Fruit fly (Drosophila melanogaster) whole organism, prepupa: ENCODE measurements around the gene CG34260.

Source experiments
- Blimp-1 ChIP-seq: fragments of 200-800 bp; sonication (Bioruptor generic); optimal IDR thresholded peaks from 3 replicates; lab custom pipeline; 2017; ENCODE audit warnings: missing biosample characterization, missing genetic modification characterization, mild to moderate bottlenecking, moderate library complexity, missing genetic modification reagents
- CG11294 ChIP-seq: fragments of 200-800 bp; sonication (Bioruptor generic); IDR thresholded peaks from 2 replicates; pipeline ENCODE4 v1.3.6; 2022; ENCODE audit warnings: missing biosample characterization, missing genetic modification characterization
- CG11762 ChIP-seq: fragments of 200-800 bp; sonication (Bioruptor generic); optimal IDR thresholded peaks from 3 replicates; lab custom pipeline; 2016; ENCODE audit warnings: missing biosample characterization, missing genetic modification characterization; ENCODE audit not compliant: insufficient read depth
- CG15336 ChIP-seq: fragments of 200-800 bp; sonication (Bioruptor generic); IDR thresholded peaks from 2 replicates; pipeline ENCODE4 v1.3.6; 2022; ENCODE audit warnings: missing biosample characterization, missing genetic modification characterization
- CG3032 ChIP-seq: fragments of 200-800 bp; optimal IDR thresholded peaks from 2 replicates; lab custom pipeline; 2019; ENCODE audit warnings: missing biosample characterization, mild to moderate bottlenecking, missing genetic modification characterization, moderate library complexity
- CG32006 ChIP-seq: fragments of 200-800 bp; sonication (Bioruptor generic); optimal IDR thresholded peaks from 3 replicates; lab custom pipeline; 2017; ENCODE audit warnings: missing biosample characterization, mild to moderate bottlenecking, missing genetic modification characterization
- CG4318 ChIP-seq: fragments of 200-800 bp; sonication (Bioruptor generic); optimal IDR thresholded peaks from 3 replicates; lab custom pipeline; 2017; ENCODE audit warnings: missing biosample characterization, mild to moderate bottlenecking, missing genetic modification characterization
- CG6163 ChIP-seq: fragments of 200-800 bp; sonication (Bioruptor generic); IDR thresholded peaks from 3 replicates; pipeline ENCODE4 v1.3.6; 2022; ENCODE audit warnings: missing biosample characterization, missing genetic modification characterization
- CG6792 ChIP-seq: fragments of 200-800 bp; sonication (Bioruptor generic); optimal IDR thresholded peaks from 3 replicates; lab custom pipeline; 2016; ENCODE audit warnings: missing biosample characterization, missing genetic modification characterization
- CG6808 ChIP-seq: fragments of 200-800 bp; sonication (Bioruptor generic); optimal IDR thresholded peaks from 3 replicates; lab custom pipeline; 2017; ENCODE audit warnings: missing biosample characterization, missing genetic modification characterization, mild to moderate bottlenecking, moderate library complexity, missing genetic modification reagents
- CG6854 ChIP-seq: fragments of 200-800 bp; sonication (Bioruptor generic); optimal IDR thresholded peaks from 2 replicates; lab custom pipeline; 2017; ENCODE audit warnings: missing biosample characterization, mild to moderate bottlenecking, missing genetic modification characterization
- CG7368 ChIP-seq: fragments of 200-800 bp; sonication (Bioruptor generic); optimal IDR thresholded peaks from 3 replicates; lab custom pipeline; 2016; ENCODE audit warnings: missing biosample characterization, missing genetic modification characterization
- CG8119 ChIP-seq: fragments of 200-800 bp; sonication (Bioruptor generic); IDR thresholded peaks from 3 replicates; pipeline ENCODE4 v1.3.6; 2022; ENCODE audit warnings: missing biosample characterization, missing genetic modification characterization
- CG8319 ChIP-seq: fragments of 200-800 bp; sonication (Bioruptor generic); optimal IDR thresholded peaks from 3 replicates; lab custom pipeline; 2016; ENCODE audit warnings: missing biosample characterization, missing genetic modification characterization
- Eip78C ChIP-seq: fragments of 200-800 bp; sonication (Bioruptor generic); peaks from one replicate; lab custom pipeline; 2016; ENCODE audit warnings: missing biosample characterization, missing genetic modification characterization
- Ets21C ChIP-seq: fragments of 200-800 bp; sonication (Bioruptor generic); optimal IDR thresholded peaks from 3 replicates; lab custom pipeline; 2016; ENCODE audit warnings: missing biosample characterization, missing genetic modification characterization
- Hr39 ChIP-seq: fragments of 200-800 bp; sonication (Bioruptor generic); optimal IDR thresholded peaks from 2 replicates; lab custom pipeline; 2016; ENCODE audit warnings: missing biosample characterization, missing genetic modification characterization
- Hr4 ChIP-seq: fragments of 200-800 bp; sonication (Bioruptor generic); optimal IDR thresholded peaks from 3 replicates; lab custom pipeline; 2016; ENCODE audit warnings: missing biosample characterization, missing genetic modification characterization
- Lpt ChIP-seq: fragments of 200-800 bp; sonication (Bioruptor generic); optimal IDR thresholded peaks from 3 replicates; lab custom pipeline; 2016; ENCODE audit warnings: missing biosample characterization, missing genetic modification characterization
- Met ChIP-seq: fragments of 200-800 bp; sonication (Bioruptor generic); optimal IDR thresholded peaks from 3 replicates; lab custom pipeline; 2016; ENCODE audit warnings: missing biosample characterization, missing genetic modification characterization
- Smox ChIP-seq: fragments of 200-800 bp; sonication (Bioruptor generic); optimal IDR thresholded peaks from 3 replicates; lab custom pipeline; 2016; ENCODE audit warnings: missing biosample characterization, missing genetic modification characterization
- Sox102F ChIP-seq: fragments of 200-800 bp; sonication (Bioruptor generic); optimal IDR thresholded peaks from 2 replicates; lab custom pipeline; 2016; ENCODE audit warnings: missing biosample characterization, mild to moderate bottlenecking, missing genetic modification characterization
- Sox14 ChIP-seq: fragments of 200-800 bp; sonication (Bioruptor generic); optimal IDR thresholded peaks from 3 replicates; lab custom pipeline; 2016; ENCODE audit warnings: missing biosample characterization, missing genetic modification characterization
- Sox15 ChIP-seq: fragments of 200-800 bp; sonication (Bioruptor generic); optimal IDR thresholded peaks from 3 replicates; lab custom pipeline; 2016; ENCODE audit warnings: missing biosample characterization, missing genetic modification characterization
- acj6 ChIP-seq: fragments of 200-800 bp; sonication (Bioruptor generic); optimal IDR thresholded peaks from 3 replicates; lab custom pipeline; 2016; ENCODE audit warnings: missing biosample characterization, missing genetic modification characterization
- dsx ChIP-seq: fragments of 200-800 bp; optimal IDR thresholded peaks from 3 replicates; lab custom pipeline; 2019; ENCODE audit warnings: missing biosample characterization, mild to moderate bottlenecking, missing genetic modification characterization, moderate library complexity; ENCODE audit not compliant: poor library complexity, severe bottlenecking
- esn ChIP-seq: fragments of 200-800 bp; sonication (Bioruptor generic); optimal IDR thresholded peaks from 2 replicates; lab custom pipeline; 2016; ENCODE audit warnings: missing biosample characterization, mild to moderate bottlenecking, missing genetic modification characterization, moderate library complexity
- fd59A ChIP-seq: fragments of 200-800 bp; sonication (Bioruptor generic); optimal IDR thresholded peaks from 2 replicates; lab custom pipeline; 2017; ENCODE audit warnings: missing biosample characterization, mild to moderate bottlenecking, missing genetic modification characterization, missing genetic modification reagents
- fd85E ChIP-seq: fragments of 200-800 bp; sonication (Bioruptor generic); optimal IDR thresholded peaks from 3 replicates; lab custom pipeline; 2016; ENCODE audit warnings: missing biosample characterization, missing genetic modification characterization
- fkh ChIP-seq: fragments of 200-800 bp; sonication (Bioruptor generic); optimal IDR thresholded peaks from 3 replicates; lab custom pipeline; 2017; ENCODE audit warnings: missing biosample characterization, mild to moderate bottlenecking, missing genetic modification characterization, moderate library complexity
- pdm3 ChIP-seq: fragments of 200-800 bp; sonication (Bioruptor generic); optimal IDR thresholded peaks from 3 replicates; lab custom pipeline; 2016; ENCODE audit warnings: missing biosample characterization, missing genetic modification characterization
- spab ChIP-seq: fragments of 200-800 bp; sonication (Bioruptor generic); optimal IDR thresholded peaks from 2 replicates; lab custom pipeline; 2017; ENCODE audit warnings: missing biosample characterization, mild to moderate bottlenecking, missing genetic modification characterization, missing genetic modification reagents
- svp ChIP-seq: fragments of 200-800 bp; sonication (Bioruptor generic); peaks from one replicate; lab custom pipeline; 2016; ENCODE audit warnings: missing biosample characterization, missing genetic modification characterization
- topi ChIP-seq: fragments of 200-800 bp; sonication (Bioruptor generic); optimal IDR thresholded peaks from 3 replicates; lab custom pipeline; 2016; ENCODE audit warnings: missing biosample characterization, missing genetic modification characterization
- vri ChIP-seq: fragments of 200-800 bp; sonication (Bioruptor generic); optimal IDR thresholded peaks from 3 replicates; lab custom pipeline; 2016; ENCODE audit warnings: missing biosample characterization, mild to moderate bottlenecking, missing genetic modification characterization

CG34260 gene

DNA sequence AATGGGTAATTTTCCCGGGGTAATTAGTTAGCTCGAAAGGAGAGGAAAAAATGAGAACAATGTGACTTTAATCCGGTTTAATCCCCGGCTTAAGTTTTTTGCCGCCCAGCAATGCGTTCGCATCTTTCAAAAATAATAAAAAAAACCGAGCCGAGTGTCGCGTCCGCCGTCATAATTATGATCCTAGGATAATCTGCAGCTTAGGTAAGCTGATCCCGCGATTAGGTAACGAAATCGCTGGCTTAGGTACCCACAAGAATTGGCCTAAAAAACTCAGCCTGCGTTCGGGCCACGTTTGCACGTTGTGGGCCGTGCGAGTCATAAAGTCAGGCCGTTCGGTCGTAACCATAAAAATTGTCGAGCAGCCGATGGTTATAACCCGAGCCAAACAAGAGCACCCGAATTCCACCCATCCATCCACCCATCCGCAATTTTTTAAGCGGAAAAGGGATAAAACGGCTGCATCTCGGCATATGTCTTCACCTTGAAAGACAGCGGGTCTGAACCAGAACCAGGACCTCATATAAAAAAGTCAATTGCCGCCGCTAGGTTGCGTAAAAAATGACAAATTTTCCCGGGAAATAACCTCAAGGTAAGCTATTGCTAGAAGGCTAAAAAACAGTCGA, 16.6 kb upstream of the CG34260 start:
- TF ChIP-seq CG6854 (no peak), CG6808 (no peak), Ets21C (GFP tag; lab: Kevin White, UChicago) (no peak), Met (no peak), fd59A (GFP tag; lab: Kevin White, UChicago) (no peak), CG11294 (GFP tag; lab: Robert Waterston, UW) (no peak), CG3032 (tag; lab: Kevin White, UChicago) (no peak), esn (GFP tag; lab: Kevin White, UChicago) (no peak), vri (GFP tag; lab: Kevin White, UChicago) (no peak), acj6 (GFP tag; lab: Kevin White, UChicago) (no peak), spab (GFP tag; lab: Kevin White, UChicago) (no peak), CG8119 (GFP tag; lab: Robert Waterston, UW) (no peak), Hr4 (GFP tag; lab: Kevin White, UChicago) (no peak), pdm3 (GFP tag; lab: Kevin White, UChicago) (no peak), CG7368 (GFP tag; lab: Kevin White, UChicago) (no peak), Sox102F (no peak), Smox (no peak), fkh (GFP tag; lab: Kevin White, UChicago) (no peak)

DNA sequence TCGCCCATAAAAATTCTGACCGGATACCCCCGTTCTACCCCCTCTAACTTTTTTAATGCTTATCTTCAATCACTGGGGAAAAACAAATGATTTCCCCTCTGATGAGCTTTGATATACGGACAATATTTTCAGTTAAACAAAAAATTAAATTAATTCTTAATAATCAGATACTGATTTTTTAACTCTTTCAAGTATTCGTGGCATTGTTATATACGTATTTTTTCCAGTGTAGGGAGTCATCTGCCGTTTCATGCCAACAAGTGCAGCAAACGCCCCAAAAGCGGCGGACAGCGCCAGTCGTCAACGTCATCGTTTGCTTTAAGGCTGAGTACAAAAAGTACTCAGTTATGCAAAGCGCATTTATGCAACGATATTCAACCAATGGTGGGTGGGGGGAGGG, 13.2 kb upstream of the CG34260 start:
- TF ChIP-seq svp (GFP tag; lab: Kevin White, UChicago) (peak; percentile 55), Lpt (GFP tag; lab: Kevin White, UChicago) (no peak)

DNA sequence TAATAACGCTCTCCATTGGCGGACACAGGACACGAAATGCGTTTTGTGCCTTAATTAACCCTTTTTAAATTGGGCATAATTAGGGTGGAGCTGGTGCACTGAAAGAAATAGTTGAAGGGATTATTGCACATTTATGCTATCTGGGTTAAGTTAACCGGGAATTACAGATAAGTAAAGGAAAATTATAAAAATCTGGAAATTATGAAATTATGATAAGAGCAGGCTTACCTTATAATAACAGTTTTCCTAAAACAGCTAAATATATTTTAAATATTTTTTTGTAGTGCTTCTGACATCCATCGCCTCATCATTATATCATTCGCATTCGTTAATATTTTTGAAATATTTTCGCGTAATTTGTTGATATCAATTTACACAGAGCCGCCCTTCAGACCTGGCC, 6.7 kb upstream of the CG34260 start:
- TF ChIP-seq Sox102F (peak; percentile 5), fd85E (GFP tag; lab: Kevin White, UChicago) (no peak), esn (GFP tag; lab: Kevin White, UChicago) (peak; percentile 3), Eip78C (GFP tag; lab: Kevin White, UChicago) (peak; percentile 77), topi (GFP tag; lab: Kevin White, UChicago) (peak; percentile 12), CG6163 (GFP tag; lab: Robert Waterston, UW) (no peak), svp (GFP tag; lab: Kevin White, UChicago) (peak; percentile 55), Sox15 (GFP tag; lab: Kevin White, UChicago) (no peak), Smox (peak; percentile 19), Met (peak; percentile 11), CG32006 (GFP tag; lab: Kevin White, UChicago) (no peak)
- TF ChIP-seq, all 60 proteins: peak for 7

dm6 chr3L:20710475-20711177, 3.3 kb upstream of the CG34260 start:
- no peak for TF ChIP-seq Smox
- peak; percentile 30 for TF ChIP-seq Hr4 (GFP tag; lab: Kevin White, UChicago)
- TF ChIP-seq dsx (GFP tag; lab: Kevin White, UChicago), result no peak
- TF ChIP-seq Blimp-1, result no peak
- no peak for TF ChIP-seq fkh (GFP tag; lab: Kevin White, UChicago)
- TF ChIP-seq CG15336 (GFP tag; lab: Robert Waterston, UW), result 0 out of 2 replicates have a peak, but pooled peaks have one; percentile 30
- TF ChIP-seq CG8119 (GFP tag; lab: Robert Waterston, UW), result no peak
- no peak for TF ChIP-seq Sox14 (GFP tag; lab: Kevin White, UChicago)
- no peak for TF ChIP-seq CG4318 (GFP tag; lab: Kevin White, UChicago)
- peak; percentile 17 for TF ChIP-seq acj6 (GFP tag; lab: Kevin White, UChicago)
- peak; percentile 33 for TF ChIP-seq Eip78C (GFP tag; lab: Kevin White, UChicago)
- no peak for TF ChIP-seq CG8319 (GFP tag; lab: Kevin White, UChicago)
- TF ChIP-seq CG11762 (GFP tag; lab: Kevin White, UChicago), result no peak
- TF ChIP-seq CG32006 (GFP tag; lab: Kevin White, UChicago), result peak; percentile 24
- no peak for TF ChIP-seq Sox15 (GFP tag; lab: Kevin White, UChicago)
- TF ChIP-seq CG6792, result no peak
- TF ChIP-seq Hr39 (GFP tag; lab: Kevin White, UChicago), result no peak
